Worm (Caenorhabditis elegans): ENCODE results near the gene grsp-2.

grsp-2 gene

DNA sequence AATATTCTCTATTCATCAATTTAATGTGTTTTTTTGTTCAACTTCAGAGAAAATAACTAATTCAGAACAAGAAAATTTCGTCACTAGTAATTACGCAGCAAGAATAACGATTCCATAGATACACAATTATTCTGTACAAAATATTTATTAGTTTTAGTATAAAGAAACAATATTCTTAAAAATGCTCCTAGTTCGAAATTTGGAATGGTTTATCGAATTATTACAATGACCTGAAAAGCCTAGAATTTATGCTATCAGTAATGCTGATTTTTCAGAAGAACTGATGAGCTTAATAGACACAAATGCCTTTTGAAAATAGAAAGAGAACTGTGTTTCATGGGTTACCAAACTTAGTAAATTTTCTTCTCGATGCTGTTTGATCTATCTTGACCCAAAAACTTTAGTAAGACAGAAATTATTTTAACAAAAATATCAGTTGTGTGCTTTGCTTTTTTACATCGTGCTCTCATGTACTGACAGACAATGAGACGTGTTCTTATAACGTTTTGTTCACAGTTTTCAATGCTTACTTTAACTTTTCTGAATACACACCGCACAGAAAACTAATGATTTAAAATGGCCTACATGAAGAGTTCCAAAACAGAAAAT is 10.0 kb downstream of the grsp-2 start:
- TF ChIP-seq aha-1 (tag): peak; percentile 97
- peak; percentile 14 for TF ChIP-seq jun-1 (tag; optimal IDR thresholded peaks at IDR 0.05)
- TF ChIP-seq dmd-6 (GFP tag; IDR thresholded peaks at IDR 0.05): no peak
- peak; percentile 50 for TF ChIP-seq mes-2 (tag; optimal IDR thresholded peaks at IDR 0.05; ENCODE audit: poor library complexity, severe bottlenecking)
- peak; percentile 52 for TF ChIP-seq ama-1 (optimal IDR thresholded peaks at IDR 0.05)
- TF ChIP-seq nhr-25 (tag; optimal IDR thresholded peaks at IDR 0.05; ENCODE audit: borderline replicate concordance, insufficient read depth): peak; percentile 27
- no peak for TF ChIP-seq dve-1 (tag; optimal IDR thresholded peaks at IDR 0.05; ENCODE audit: insufficient read depth)
- no peak for TF ChIP-seq nhr-11 (tag; optimal IDR thresholded peaks at IDR 0.05)
- TF ChIP-seq T26A8.4 (GFP tag; IDR thresholded peaks at IDR 0.05): peak; percentile 86
- peak; percentile 4 for TF ChIP-seq nhr-237 (tag; optimal IDR thresholded peaks at IDR 0.05)
- peak; percentile 46 for TF ChIP-seq mep-1 (tag; optimal IDR thresholded peaks at IDR 0.05)

DNA sequence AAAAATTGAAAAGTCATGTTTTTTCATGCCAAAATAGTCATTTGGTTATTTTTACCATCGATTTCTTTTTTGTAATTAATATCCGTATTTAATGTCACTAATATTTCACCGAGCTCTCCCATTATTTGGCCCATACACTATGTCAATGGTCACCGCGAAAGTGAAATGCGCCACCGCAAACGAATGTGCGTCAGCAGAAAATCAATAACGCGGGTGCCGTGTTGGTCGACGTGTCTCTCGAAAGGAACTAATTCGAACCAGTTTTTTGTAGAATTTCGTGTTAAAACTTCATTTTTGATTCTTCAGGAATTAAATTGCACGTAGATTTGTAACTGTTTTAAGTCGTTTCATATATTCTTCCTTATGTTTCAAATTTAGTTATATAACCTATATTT is 10.5 kb downstream of the grsp-2 start:
- peak in 1 of 2 experiments; percentile 21 for TF ChIP-seq hif-1 (tag; optimal IDR thresholded peaks at IDR 0.05)
- TF ChIP-seq hlh-30 (tag; optimal IDR thresholded peaks at IDR 0.05; ENCODE audit: insufficient read depth): no peak
- TF ChIP-seq rbr-2 (tag; optimal IDR thresholded peaks at IDR 0.05): peak; percentile 31
- no peak for TF ChIP-seq saeg-2 (GFP tag; IDR thresholded peaks at IDR 0.05)
- TF ChIP-seq lin-15B (tag; optimal IDR thresholded peaks at IDR 0.05): no peak
- no peak for TF ChIP-seq lin-29 (GFP tag; IDR thresholded peaks at IDR 0.05)
- TF ChIP-seq php-3 (GFP tag; IDR thresholded peaks at IDR 0.05): no peak
- TF ChIP-seq nhr-102 (tag; optimal IDR thresholded peaks at IDR 0.05): no peak
- no peak for TF ChIP-seq lin-13 (GFP tag; optimal IDR thresholded peaks at IDR 0.05)
- peak; percentile 16 for TF ChIP-seq mep-1 (tag; optimal IDR thresholded peaks at IDR 0.05)
- TF ChIP-seq ces-1 (GFP tag; optimal IDR thresholded peaks at IDR 0.05): no peak
- TF ChIP-seq D1046.2 (GFP tag; IDR thresholded peaks at IDR 0.05): no peak
- no peak for TF ChIP-seq tag-97 (GFP tag; IDR thresholded peaks at IDR 0.05)
- TF ChIP-seq daf-19 (GFP tag; conservative IDR thresholded peaks at IDR 0.05): no peak
- TF ChIP-seq aha-1 (tag): peak; percentile 90
- no peak for TF ChIP-seq tra-1 (GFP tag; IDR thresholded peaks at IDR 0.05)
- no peak for TF ChIP-seq nhr-6 (tag; optimal IDR thresholded peaks at IDR 0.05)
- TF ChIP-seq ama-1 (optimal IDR thresholded peaks at IDR 0.05): no peak
- no peak for TF ChIP-seq duxl-1 (tag; optimal IDR thresholded peaks at IDR 0.05; ENCODE audit: poor library complexity)
- TF ChIP-seq lim-7 (GFP tag; IDR thresholded peaks at IDR 0.05): no peak
- peak in 1 of 2 experiments; percentile 50 for TF ChIP-seq lsy-2 (tag; optimal IDR thresholded peaks at IDR 0.05)
- TF ChIP-seq daf-12 (tag; optimal IDR thresholded peaks at IDR 0.05): no peak
- TF ChIP-seq mes-2 (tag; optimal IDR thresholded peaks at IDR 0.05; ENCODE audit: poor library complexity, severe bottlenecking): peak; percentile 54
- TF ChIP-seq nhr-76 (tag; optimal IDR thresholded peaks at IDR 0.05): no peak
- peak; percentile 44; the same call in 1 of the 2 replicates for TF ChIP-seq lin-38 (GFP tag; IDR thresholded peaks at IDR 0.05)
- TF ChIP-seq egl-27 (tag; optimal IDR thresholded peaks at IDR 0.05): no peak
- TF ChIP-seq zip-2 (tag; optimal IDR thresholded peaks at IDR 0.05): no peak
- TF ChIP-seq dmd-6 (GFP tag; IDR thresholded peaks at IDR 0.05): no peak
- peak; percentile 10 for TF ChIP-seq dve-1 (tag; optimal IDR thresholded peaks at IDR 0.05; ENCODE audit: insufficient read depth)
- TF ChIP-seq aly-2 (tag; optimal IDR thresholded peaks at IDR 0.05): no peak
- no peak for TF ChIP-seq Y75B8A.6 (GFP tag; IDR thresholded peaks at IDR 0.05)
- no peak for TF ChIP-seq skn-1 (tag; optimal IDR thresholded peaks at IDR 0.05)
- no peak for TF ChIP-seq nhr-10 (tag; optimal IDR thresholded peaks at IDR 0.05)
- no peak for TF ChIP-seq ZK546.5 (tag; optimal IDR thresholded peaks at IDR 0.05)
- TF ChIP-seq nhr-41 (GFP tag; IDR thresholded peaks at IDR 0.05): no peak
- TF ChIP-seq unc-39 (tag; optimal IDR thresholded peaks at IDR 0.05): no peak
- TF ChIP-seq T20F7.1 (GFP tag; optimal IDR thresholded peaks at IDR 0.05): no peak
- no peak; the same call in 1 of the 2 replicates for TF ChIP-seq vab-7 (GFP tag; IDR thresholded peaks at IDR 0.05)
- no peak for TF ChIP-seq mdt-29 (GFP tag; IDR thresholded peaks at IDR 0.05)
- no peak for TF ChIP-seq mdl-1 (tag; optimal IDR thresholded peaks at IDR 0.05)
- no peak for TF ChIP-seq daf-8 (GFP tag; IDR thresholded peaks at IDR 0.05)
- TF ChIP-seq snpc-1.2 (GFP tag; IDR thresholded peaks at IDR 0.05): no peak
- no peak for TF ChIP-seq ceh-32 (tag; optimal IDR thresholded peaks at IDR 0.05; ENCODE audit: poor library complexity)
- TF ChIP-seq nhr-25 (tag; optimal IDR thresholded peaks at IDR 0.05; ENCODE audit: borderline replicate concordance, insufficient read depth): no peak

Measured in whole organism, L4 larva.